Fruit fly (Drosophila melanogaster) whole organism: ENCODE data around the gene CG18404.

ENCODE experiments used
- CG8478 ChIP-seq: fragments of >200 bp; optimal IDR thresholded peaks from 2 replicates; lab custom pipeline; 2018; ENCODE audit warnings: inconsistent platforms
- EcR ChIP-seq, 2 experiments: fragments of >200 bp; optimal IDR thresholded peaks; 2 replicates each; lab custom pipeline; 2017; ENCODE audit warnings: missing biosample characterization in 2 of 2, missing genetic modification characterization in 2 of 2, missing genetic modification reagents in 2 of 2
- pan ChIP-seq: fragments of >200 bp; optimal IDR thresholded peaks from 2 replicates; lab custom pipeline; 2017
- psq ChIP-seq: fragments of >200 bp; optimal IDR thresholded peaks from 2 replicates; lab custom pipeline; 2017

- TF ChIP-seq psq (lab: Kevin White, UChicago), result no peak
- no peak for TF ChIP-seq CG8478 (lab: Kevin White, UChicago)
- TF ChIP-seq EcR (GFP tag; optimal IDR thresholded peaks at IDR 0.05; lab: Kevin White, UChicago), result no peak
- no peak for TF ChIP-seq pan (lab: Kevin White, UChicago)
Observed at dm6 chr3R:30222236-30222635, 30.7 kb upstream of the CG18404 start.
